Fruit fly (Drosophila melanogaster): Measurements from ENCODE around the gene eag.

eag gene

DNA sequence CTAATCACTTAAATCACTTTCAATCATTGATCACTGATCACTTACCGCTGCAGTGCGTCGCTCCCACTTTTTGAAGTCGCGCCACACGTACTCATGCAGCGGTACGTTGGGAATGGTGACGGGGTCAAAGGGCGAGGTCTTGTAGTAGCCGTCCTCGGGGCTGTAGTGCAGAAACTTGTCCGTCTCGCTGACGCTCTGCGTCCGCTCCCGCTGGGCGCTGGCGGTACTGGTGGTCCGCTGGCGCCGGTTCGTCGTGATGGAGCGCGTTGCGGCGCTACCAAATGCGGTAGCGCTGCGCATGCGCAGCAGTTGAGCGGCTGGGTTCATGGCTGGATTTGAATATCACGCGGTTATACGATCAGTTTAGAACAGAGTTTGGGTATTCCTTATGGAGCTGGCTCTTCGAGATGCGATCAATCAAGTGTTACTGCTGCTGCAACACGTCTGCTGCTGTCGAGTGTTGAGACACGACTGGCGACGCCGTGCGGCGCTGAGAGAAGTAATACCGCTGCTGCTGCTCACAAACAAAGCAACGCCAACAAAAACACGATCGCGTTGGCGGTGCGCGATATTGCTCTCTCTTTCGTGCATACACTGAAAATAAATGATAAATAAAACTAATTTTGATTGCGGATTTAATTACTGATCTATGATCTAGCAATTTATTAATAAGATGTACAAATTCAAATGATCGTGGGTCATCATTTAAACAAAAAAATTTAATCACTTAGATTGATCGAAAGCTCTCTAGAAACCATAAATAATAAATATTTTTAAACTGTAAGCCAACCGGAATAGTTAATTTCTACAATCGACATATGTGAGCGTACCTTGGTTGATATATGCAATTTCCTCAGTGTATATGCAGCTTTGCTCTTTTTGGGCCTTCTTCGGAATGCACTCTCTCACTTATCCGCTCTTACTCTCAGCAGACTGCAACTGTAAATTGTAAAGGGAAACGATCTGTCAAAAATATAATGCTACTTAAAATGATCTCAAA lies 4.7 kb upstream of the eag start (continued):
- TF ChIP-seq CG2202 (tag; optimal IDR thresholded peaks at IDR 0.05) (peak; percentile 95), CG11695 (GFP tag; IDR thresholded peaks at IDR 0.05) (peak; percentile 93), cad (GFP tag; optimal IDR thresholded peaks at IDR 0.05) (no peak), gem (tag; optimal IDR thresholded peaks at IDR 0.05) (peak; percentile 98), CG9609 (GFP tag; optimal IDR thresholded peaks at IDR 0.05) (peak; percentile 73), CG3838 (GFP tag; optimal IDR thresholded peaks at IDR 0.05) (peak; percentile 76), CG34224 (GFP tag; IDR thresholded peaks at IDR 0.05; ENCODE audit: partially characterized antibody) (no peak), Dip3 (GFP tag; optimal IDR thresholded peaks at IDR 0.05) (peak; percentile 50), CG11723 (GFP tag; optimal IDR thresholded peaks at IDR 0.05) (peak; percentile 91), CG30020 (tag; optimal IDR thresholded peaks at IDR 0.05) (peak; percentile 88), prd (optimal IDR thresholded peaks at IDR 0.05) (no peak), prd (GFP tag; IDR thresholded peaks at IDR 0.05) (peak; percentile 93), CrebB (tag; optimal IDR thresholded peaks at IDR 0.05) (peak; percentile 74), sna (GFP tag; IDR thresholded peaks at IDR 0.05; ENCODE audit: partially characterized antibody) (no peak), abd-A (tag; optimal IDR thresholded peaks at IDR 0.05) (peak; percentile 41), CG12071 (GFP tag; optimal IDR thresholded peaks at IDR 0.05) (peak; percentile 82), lilli (GFP tag; optimal IDR thresholded peaks at IDR 0.05) (peak; percentile 85), Neu2 (GFP tag; optimal IDR thresholded peaks at IDR 0.05; ENCODE audit: borderline replicate concordance) (peak; percentile 54), Sry-δ (GFP tag; optimal IDR thresholded peaks at IDR 0.05) (peak; percentile 30), ems (GFP tag; optimal IDR thresholded peaks at IDR 0.05) (peak; percentile 65), cas (GFP tag; IDR thresholded peaks at IDR 0.05) (peak; percentile 27; the same call in 1 of the 2 replicates), Aef1 (GFP tag; IDR thresholded peaks at IDR 0.05) (peak; percentile 81), fd3F (GFP tag; optimal IDR thresholded peaks at IDR 0.05) (peak; percentile 73), NK7.1 (GFP tag; optimal IDR thresholded peaks at IDR 0.05) (peak; percentile 72), lmd (GFP tag; IDR thresholded peaks at IDR 0.05) (peak; percentile 93), CkIIα-i1 (GFP tag; IDR thresholded peaks at IDR 0.05) (no peak), Hr51 (GFP tag; optimal IDR thresholded peaks at IDR 0.05) (peak; percentile 64 to 97), nom (GFP tag; optimal IDR thresholded peaks at IDR 0.05) (peak; percentile 96), CG11560 (tag; IDR thresholded peaks at IDR 0.05) (peak; percentile 63; the same call in 2 of the 3 replicates), fd64A (GFP tag; optimal IDR thresholded peaks at IDR 0.05) (peak; percentile 76), CG1024 (GFP tag; IDR thresholded peaks at IDR 0.05) (peak; percentile 78), CG5245 (GFP tag; optimal IDR thresholded peaks at IDR 0.05) (peak; percentile 86), Hr39 (optimal IDR thresholded peaks at IDR 0.05) (no peak), PHDP (tag; optimal IDR thresholded peaks at IDR 0.05) (peak; percentile 93), CG14710 (tag; optimal IDR thresholded peaks at IDR 0.05) (peak; percentile 98), CG8944 (GFP tag; optimal IDR thresholded peaks at IDR 0.05) (peak; percentile 70), ab (GFP tag; optimal IDR thresholded peaks at IDR 0.05) (peak; percentile 48), CG42726 (GFP tag; IDR thresholded peaks at IDR 0.05; ENCODE audit: partially characterized antibody) (no peak), CG13123 (GFP tag; optimal IDR thresholded peaks at IDR 0.05) (peak; percentile 82), CG4328 (GFP tag; optimal IDR thresholded peaks at IDR 0.05) (peak; percentile 89), CG9817 (tag; optimal IDR thresholded peaks at IDR 0.05) (peak; percentile 83), CG17568 (GFP tag; optimal IDR thresholded peaks at IDR 0.05) (peak; percentile 89), mam (GFP tag; optimal IDR thresholded peaks at IDR 0.05) (peak; percentile 75), CG34376 (GFP tag; optimal IDR thresholded peaks at IDR 0.05) (peak; percentile 29), HmgZ (tag; optimal IDR thresholded peaks at IDR 0.05) (peak; percentile 76), gcm2 (GFP tag; optimal IDR thresholded peaks at IDR 0.05) (peak; percentile 66), CG16779 (GFP tag; IDR thresholded peaks at IDR 0.05) (no peak), CG10565 (GFP tag; optimal IDR thresholded peaks at IDR 0.05) (peak; percentile 76), Dip2 (GFP tag; IDR thresholded peaks at IDR 0.05) (no peak)
